Fruit fly (Drosophila melanogaster) S2 (cell line): ENCODE measurements around the gene Sgp.

Source experiments
- CG8478 ChIP-seq: fragments of >200 bp; optimal IDR thresholded peaks from 2 replicates; lab custom pipeline; 2018
- CTCF ChIP-seq, 2 experiments: fragments of >200 bp; optimal IDR thresholded peaks; 2 replicates each; lab custom pipeline; 2018

dm6 chr2L:8552472-8552871, 33.0 kb downstream of the Sgp start:
- TF ChIP-seq CTCF (optimal IDR thresholded peaks at IDR 0.05; lab: Kevin White, UChicago) (no peak), CG8478 (lab: Kevin White, UChicago) (no peak)
